Worm (Caenorhabditis elegans) whole organism, early embryonic: ENCODE data around the gene T06A1.1.

ENCODE experiments used
- ama-1 ChIP-seq: fragments of 150-350 bp; optimal IDR thresholded peaks from 2 replicates; lab custom pipeline; 2014
- ceh-13 ChIP-seq: fragments of 200-800 bp; sonication (Bioruptor generic); optimal IDR thresholded peaks from 2 replicates; lab custom pipeline; 2018; ENCODE audit warnings: mild to moderate bottlenecking, missing genetic modification characterization, missing compliant biosample characterization
- hmbx-1 ChIP-seq: sonication (generic microtip); optimal IDR thresholded peaks from 2 replicates; lab custom pipeline; 2016; ENCODE audit warnings: mild to moderate bottlenecking, missing genetic modification characterization, missing compliant biosample characterization

ce11 chrV:1969690-1970089 lies 44.3 kb upstream of the T06A1.1 start:
- TF ChIP-seq ama-1 (lab: Kevin White, UChicago): no peak
- TF ChIP-seq hmbx-1 (tag; lab: Kevin White, UChicago): no peak
- TF ChIP-seq ceh-13 (GFP tag; lab: Kevin White, UChicago): no peak
